Fruit fly (Drosophila melanogaster) Kc167 (cell line): ENCODE results near the gene noc.

Experiments used
- Myc ChIP-seq: fragments of >200 bp; optimal IDR thresholded peaks from 2 replicates; lab custom pipeline; 2017; ENCODE audit warnings: missing external identifiers
- insv ChIP-seq: fragments of >200 bp; optimal IDR thresholded peaks from 3 replicates; lab custom pipeline; 2018; ENCODE audit warnings: missing external identifiers

dm6 chr2L:14456268-14456667 lies 34.4 kb upstream of the noc start:
- TF ChIP-seq insv: no peak
- TF ChIP-seq Myc (lab: Kevin White, UChicago): no peak
